Worm (Caenorhabditis elegans) whole organism, L4 larva: ENCODE measurements around the gene taf-2.

ENCODE experiments used
- F44E2.7 ChIP-seq: fragments of 200-800 bp; sonication (Bioruptor generic); IDR thresholded peaks from 2 replicates; pipeline ENCODE4 v2.1.2; 2022; ENCODE audit warnings: missing genetic modification characterization, missing compliant biosample characterization
- F49E8.2 ChIP-seq: sonication (generic microtip); optimal IDR thresholded peaks from 2 replicates; lab custom pipeline; 2016; ENCODE audit warnings: missing compliant biosample characterization, mild to moderate bottlenecking, missing genetic modification characterization, borderline replicate concordance
- T20F7.1 ChIP-seq: fragments of 200-800 bp; sonication (Bioruptor generic); optimal IDR thresholded peaks from 2 replicates; lab custom pipeline; 2018; ENCODE audit warnings: mild to moderate bottlenecking, missing genetic modification characterization, missing compliant biosample characterization
- Y105C5A.15 ChIP-seq: fragments of 200-800 bp; sonication (Bioruptor generic); IDR thresholded peaks from 2 replicates; pipeline ENCODE4 v1.3.6; 2022; ENCODE audit warnings: missing genetic modification characterization, missing compliant biosample characterization
- Y5F2A.4 ChIP-seq: fragments of 200-800 bp; sonication (Bioruptor generic); optimal IDR thresholded peaks from 2 replicates; lab custom pipeline; 2018; ENCODE audit warnings: mild to moderate bottlenecking, missing genetic modification characterization, missing compliant biosample characterization
- Y75B8A.6 ChIP-seq: fragments of 200-800 bp; sonication (Bioruptor generic); IDR thresholded peaks from 2 replicates; pipeline ENCODE4 v1.3.6; 2022; ENCODE audit warnings: missing genetic modification reagents, missing genetic modification characterization, missing compliant biosample characterization
- aha-1 ChIP-seq: fragments of 150-350 bp; peaks from one replicate; lab custom pipeline; 2014; ENCODE audit warnings: missing biosample characterization, missing genetic modification characterization
- aly-2 ChIP-seq: sonication (generic microtip); optimal IDR thresholded peaks from 2 replicates; lab custom pipeline; 2018; ENCODE audit warnings: missing biosample characterization, missing genetic modification characterization
- ama-1 ChIP-seq: fragments of 150-350 bp; optimal IDR thresholded peaks from 2 replicates; lab custom pipeline; 2014; ENCODE audit warnings: inconsistent platforms, mixed read lengths
- arid-1 ChIP-seq: fragments of 200-800 bp; sonication (Bioruptor generic); conservative IDR thresholded peaks from 2 replicates; pipeline ENCODE4 v1.3.6; 2022; ENCODE audit warnings: missing genetic modification reagents, missing genetic modification characterization, missing compliant biosample characterization
- attf-4 ChIP-seq: sonication (generic microtip); optimal IDR thresholded peaks from 3 replicates; lab custom pipeline; 2017; ENCODE audit warnings: missing biosample characterization, missing genetic modification characterization
- ceh-20 ChIP-seq: fragments of 200-800 bp; sonication (Bioruptor generic); IDR thresholded peaks from 2 replicates; pipeline ENCODE4 v1.3.6; 2022; ENCODE audit warnings: missing genetic modification reagents, missing genetic modification characterization, missing compliant biosample characterization
- ceh-28 ChIP-seq: fragments of 150-350 bp; optimal IDR thresholded peaks from 2 replicates; lab custom pipeline; 2014; ENCODE audit warnings: missing biosample characterization, missing genetic modification reagents, missing genetic modification characterization
- ceh-32 ChIP-seq: sonication (generic microtip); optimal IDR thresholded peaks from 2 replicates; lab custom pipeline; 2016; ENCODE audit warnings: mild to moderate bottlenecking, missing genetic modification characterization, missing compliant biosample characterization; ENCODE audit not compliant: poor library complexity
- cey-2 ChIP-seq: sonication (generic microtip); optimal IDR thresholded peaks from 3 replicates; lab custom pipeline; 2017; ENCODE audit warnings: missing genetic modification characterization, mild to moderate bottlenecking, missing compliant biosample characterization, antibody characterized with exemption, borderline replicate concordance; ENCODE audit not compliant: insufficient read depth
- dmd-8 ChIP-seq: fragments of 200-800 bp; sonication (Bioruptor generic); IDR thresholded peaks from 2 replicates; pipeline ENCODE4 v1.3.6; 2022; ENCODE audit warnings: missing genetic modification characterization, missing compliant biosample characterization
- dve-1 ChIP-seq: sonication (generic microtip); optimal IDR thresholded peaks from 2 replicates; lab custom pipeline; 2017; ENCODE audit warnings: antibody characterized with exemption, mild to moderate bottlenecking, missing genetic modification characterization, missing compliant biosample characterization; ENCODE audit not compliant: insufficient read depth
- egl-43 ChIP-seq: fragments of 200-800 bp; sonication (Bioruptor generic); IDR thresholded peaks from 2 replicates; pipeline ENCODE4 v1.3.6; 2022; ENCODE audit warnings: missing genetic modification reagents, missing genetic modification characterization, missing compliant biosample characterization
- fos-1 ChIP-seq: fragments of 150-350 bp; optimal IDR thresholded peaks from 2 replicates; lab custom pipeline; 2014; ENCODE audit warnings: missing biosample characterization, missing genetic modification characterization
- gei-8 ChIP-seq: fragments of 200-800 bp; sonication (Bioruptor generic); optimal IDR thresholded peaks from 2 replicates; lab custom pipeline; 2018; ENCODE audit warnings: mild to moderate bottlenecking, missing genetic modification characterization, missing compliant biosample characterization
- hlh-30 ChIP-seq: sonication (generic microtip); optimal IDR thresholded peaks from 2 replicates; lab custom pipeline; 2017; ENCODE audit warnings: antibody characterized with exemption, mild to moderate bottlenecking, missing genetic modification characterization, missing compliant biosample characterization; ENCODE audit not compliant: insufficient read depth
- jun-1 ChIP-seq: fragments of 150-350 bp; optimal IDR thresholded peaks from 2 replicates; lab custom pipeline; 2014; ENCODE audit warnings: missing biosample characterization, missing genetic modification reagents, missing genetic modification characterization
- lim-7 ChIP-seq: fragments of 200-800 bp; sonication (Bioruptor generic); IDR thresholded peaks from 2 replicates; pipeline ENCODE4 v1.3.6; 2022; ENCODE audit warnings: missing genetic modification characterization, missing compliant biosample characterization
- lin-1 ChIP-seq: fragments of 200-800 bp; sonication (Bioruptor generic); IDR thresholded peaks from 2 replicates; pipeline ENCODE4 v1.3.6; 2022; ENCODE audit warnings: missing genetic modification reagents, missing genetic modification characterization, missing compliant biosample characterization
- lin-13 ChIP-seq: fragments of 150-350 bp; optimal IDR thresholded peaks from 2 replicates; lab custom pipeline; 2014; ENCODE audit warnings: missing biosample characterization, missing genetic modification reagents, missing genetic modification characterization
- lin-39 ChIP-seq: fragments of 150-350 bp; optimal IDR thresholded peaks from 2 replicates; lab custom pipeline; 2014; ENCODE audit warnings: missing biosample characterization, missing genetic modification reagents, missing genetic modification characterization
- lir-3 ChIP-seq: sonication (generic microtip); optimal IDR thresholded peaks from 2 replicates; lab custom pipeline; 2016; ENCODE audit warnings: mild to moderate bottlenecking, missing genetic modification characterization, missing compliant biosample characterization
- lsy-2 ChIP-seq, 2 experiments: fragments of 150-350 bp in 1 of 2; sonication (generic microtip) in 1 of 2; optimal IDR thresholded peaks; 2 replicates each; lab custom pipeline; 2014 to 2017; ENCODE audit warnings: missing biosample characterization in 2 of 2, missing genetic modification characterization in 2 of 2
- madf-5 ChIP-seq, 2 experiments: fragments of 200-800 bp; sonication (Bioruptor generic); IDR thresholded peaks; 2 replicates each; pipeline ENCODE4 v1.3.6; 2022; ENCODE audit warnings: missing compliant biosample characterization in 2 of 2, missing genetic modification characterization in 2 of 2
- madf-9 ChIP-seq: fragments of 200-800 bp; sonication (Bioruptor generic); conservative IDR thresholded peaks from 2 replicates; pipeline ENCODE4 v1.3.6; 2022; ENCODE audit warnings: missing genetic modification reagents, missing genetic modification characterization, missing compliant biosample characterization
- mdl-1 ChIP-seq, 2 experiments: fragments of 150-350 bp in 1 of 2; sonication (generic microtip) in 1 of 2; optimal IDR thresholded peaks; 2 replicates each; lab custom pipeline; 2014 to 2017; ENCODE audit warnings: missing biosample characterization in 2 of 2, missing genetic modification characterization in 2 of 2
- mdt-29 ChIP-seq: fragments of 200-800 bp; sonication (Bioruptor generic); IDR thresholded peaks from 2 replicates; pipeline ENCODE4 v1.3.6; 2022; ENCODE audit warnings: missing genetic modification reagents, missing genetic modification characterization, missing compliant biosample characterization
- mep-1 ChIP-seq: fragments of 150-350 bp; sonication (generic microtip); optimal IDR thresholded peaks from 3 replicates; lab custom pipeline; 2014; ENCODE audit warnings: missing biosample characterization, missing genetic modification characterization
- mes-2 ChIP-seq: sonication (generic microtip); optimal IDR thresholded peaks from 2 replicates; lab custom pipeline; 2016; ENCODE audit warnings: missing genotype, mild to moderate bottlenecking, missing genetic modification characterization, missing compliant biosample characterization; ENCODE audit not compliant: poor library complexity, severe bottlenecking
- nhr-237 ChIP-seq: sonication (generic microtip); optimal IDR thresholded peaks from 2 replicates; lab custom pipeline; 2017; ENCODE audit warnings: missing biosample characterization, missing genetic modification characterization
- nhr-48 ChIP-seq: sonication (generic microtip); optimal IDR thresholded peaks from 2 replicates; lab custom pipeline; 2016; ENCODE audit warnings: mild to moderate bottlenecking, missing genetic modification characterization, missing compliant biosample characterization
- pqm-1 ChIP-seq: sonication (generic microtip); optimal IDR thresholded peaks from 2 replicates; lab custom pipeline; 2017; ENCODE audit warnings: missing biosample characterization, missing genetic modification characterization
- sdz-12 ChIP-seq: fragments of 200-800 bp; sonication (Bioruptor generic); optimal IDR thresholded peaks from 2 replicates; lab custom pipeline; 2018; ENCODE audit warnings: mild to moderate bottlenecking, missing genetic modification characterization, missing compliant biosample characterization
- set-16 ChIP-seq: fragments of 200-800 bp; sonication (Bioruptor generic); IDR thresholded peaks from 2 replicates; pipeline ENCODE4 v1.3.6; 2022; ENCODE audit warnings: missing genetic modification reagents, missing genetic modification characterization, missing compliant biosample characterization
- skn-1 ChIP-seq: fragments of 150-350 bp; optimal IDR thresholded peaks from 2 replicates; lab custom pipeline; 2014; ENCODE audit warnings: missing biosample characterization, missing genetic modification characterization
- snpc-4 ChIP-seq: fragments of 150-350 bp; optimal IDR thresholded peaks from 2 replicates; lab custom pipeline; 2014; ENCODE audit warnings: missing biosample characterization, missing genetic modification characterization
- spr-3 ChIP-seq: fragments of 200-800 bp; sonication (Bioruptor generic); optimal IDR thresholded peaks from 2 replicates; lab custom pipeline; 2018; ENCODE audit warnings: mild to moderate bottlenecking, missing genetic modification characterization, missing compliant biosample characterization
- tag-97 ChIP-seq: fragments of 200-800 bp; sonication (Bioruptor generic); IDR thresholded peaks from 2 replicates; pipeline ENCODE4 v1.3.6; 2022; ENCODE audit warnings: missing genetic modification characterization, missing compliant biosample characterization
- tra-1 ChIP-seq: fragments of 200-800 bp; sonication (Bioruptor generic); IDR thresholded peaks from 2 replicates; pipeline ENCODE4 v1.3.6; 2022; ENCODE audit warnings: missing genetic modification reagents, missing genetic modification characterization, missing compliant biosample characterization
- unc-130 ChIP-seq: sonication (generic microtip); optimal IDR thresholded peaks from 2 replicates; lab custom pipeline; 2016; ENCODE audit warnings: missing genetic modification reagents, missing genetic modification characterization, missing compliant biosample characterization
- unc-39 ChIP-seq: sonication (generic microtip); optimal IDR thresholded peaks from 2 replicates; lab custom pipeline; 2017; ENCODE audit warnings: missing biosample characterization, missing genetic modification characterization
- unc-62 ChIP-seq, 3 experiments: fragments of 150-350 bp in 1 of 3; sonication (generic microtip); optimal IDR thresholded peaks in 2 of 3; peaks in 1 of 3; 1 replicate in 1 of 3; 2 replicates in 2 of 3; lab custom pipeline; 2014 to 2017; ENCODE audit warnings: missing biosample characterization in 3 of 3, missing genetic modification characterization in 3 of 3, missing genetic modification reagents in 3 of 3, missing genotype in 1 of 3
- zfp-3 ChIP-seq: fragments of 200-800 bp; sonication (Bioruptor generic); conservative IDR thresholded peaks from 2 replicates; pipeline ENCODE4 v1.3.6; 2022; ENCODE audit warnings: missing genetic modification reagents, missing genetic modification characterization, missing compliant biosample characterization
- zip-2 ChIP-seq: fragments of 150-350 bp; optimal IDR thresholded peaks from 2 replicates; lab custom pipeline; 2014; ENCODE audit warnings: missing biosample characterization, missing genetic modification characterization

The taf-2 gene

ce11 chrIV:3551777-3552462, 41.5 kb downstream of the taf-2 start (continued):
- TF ChIP-seq mdl-1 (tag; optimal IDR thresholded peaks at IDR 0.05; lab: Kevin White, UChicago): peak in 1 of 2 experiments; percentile 11
- TF ChIP-seq lin-39 (tag; lab: Kevin White, UChicago): no peak
- peak; percentile 23 for TF ChIP-seq sdz-12 (GFP tag; lab: Kevin White, UChicago)
- peak; percentile 22 for TF ChIP-seq lir-3 (tag; lab: Kevin White, UChicago)
- TF ChIP-seq fos-1 (tag; lab: Kevin White, UChicago): no peak
- no peak for TF ChIP-seq ama-1
- TF ChIP-seq madf-5 (GFP tag; IDR thresholded peaks at IDR 0.05; lab: Robert Waterston, UW): peak; percentile 58 to 82; a peak in 2 of 4 replicates
- TF ChIP-seq arid-1 (GFP tag; lab: Robert Waterston, UW): peak; percentile 68
- TF ChIP-seq nhr-237: no peak
- no peak for TF ChIP-seq cey-2 (tag; lab: Kevin White, UChicago)
- no peak for TF ChIP-seq aly-2 (tag; lab: Kevin White, UChicago)
- peak; percentile 45 for TF ChIP-seq nhr-48 (tag; lab: Kevin White, UChicago)
- 0 out of 2 replicates have a peak, but pooled peaks have one; percentile 48 for TF ChIP-seq zfp-3 (GFP tag; lab: Robert Waterston, UW)
- TF ChIP-seq tag-97 (GFP tag; lab: Robert Waterston, UW): no peak
- peak; percentile 30; the same call in 1 of the 2 replicates for TF ChIP-seq lin-1 (GFP tag; lab: Robert Waterston, UW)
- TF ChIP-seq spr-3 (GFP tag; lab: Kevin White, UChicago): peak; percentile 36
- peak; percentile 24 for TF ChIP-seq zip-2 (tag; lab: Kevin White, UChicago)
- peak; percentile 78 for TF ChIP-seq madf-9 (GFP tag; lab: Robert Waterston, UW)
- peak; percentile 26 for TF ChIP-seq unc-130 (GFP tag; lab: Kevin White, UChicago)
- TF ChIP-seq lsy-2 (tag; optimal IDR thresholded peaks at IDR 0.05; lab: Kevin White, UChicago): no peak
- TF ChIP-seq snpc-4 (tag; lab: Kevin White, UChicago): no peak
- peak in 1 of 2 experiments; percentile 87 for TF ChIP-seq unc-62 (GFP tag; optimal IDR thresholded peaks at IDR 0.05 in 1 of 2; lab: Kevin White, UChicago)
- no peak for TF ChIP-seq unc-62 (tag; optimal IDR thresholded peaks at IDR 0.05; lab: Kevin White, UChicago)
- TF ChIP-seq dve-1 (tag; lab: Kevin White, UChicago): no peak
- peak; percentile 84 for TF ChIP-seq dmd-8
- no peak for TF ChIP-seq T20F7.1 (GFP tag; lab: Kevin White, UChicago)
- TF ChIP-seq Y5F2A.4 (GFP tag; lab: Kevin White, UChicago): peak; percentile 30
- peak; percentile 64 for TF ChIP-seq set-16 (GFP tag; lab: Robert Waterston, UW)
- no peak; the same call in 1 of the 2 replicates for TF ChIP-seq mdt-29 (GFP tag; lab: Robert Waterston, UW)
- peak; percentile 58 for TF ChIP-seq hlh-30 (tag; lab: Kevin White, UChicago)
- peak; percentile 90 for TF ChIP-seq lim-7 (GFP tag; lab: Robert Waterston, UW)
- peak; percentile 70 for TF ChIP-seq aha-1 (tag; lab: Kevin White, UChicago)
- no peak for TF ChIP-seq unc-39 (tag; lab: Kevin White, UChicago)
- TF ChIP-seq jun-1 (tag; lab: Kevin White, UChicago): no peak
- TF ChIP-seq F44E2.7 (GFP tag; lab: Robert Waterston, UW): 0 out of 2 replicates have a peak, but pooled peaks have one; percentile 7
- no peak for TF ChIP-seq ceh-32 (tag; lab: Kevin White, UChicago)
- peak; percentile 93 for TF ChIP-seq egl-43 (GFP tag; lab: Robert Waterston, UW)
- 0 out of 2 replicates have a peak, but pooled peaks have one; percentile 23 for TF ChIP-seq Y75B8A.6 (GFP tag; lab: Robert Waterston, UW)
- no peak for TF ChIP-seq pqm-1
- TF ChIP-seq mep-1 (tag; lab: Kevin White, UChicago): no peak
- TF ChIP-seq ceh-20 (GFP tag; lab: Robert Waterston, UW): 0 out of 2 replicates have a peak, but pooled peaks have one; percentile 41
- TF ChIP-seq skn-1: no peak
- peak; percentile 83 for TF ChIP-seq mes-2 (tag; lab: Kevin White, UChicago)
- peak; percentile 55 for TF ChIP-seq tra-1 (GFP tag; lab: Robert Waterston, UW)
- no peak for TF ChIP-seq ceh-28
- TF ChIP-seq attf-4: no peak
- peak; percentile 59 for TF ChIP-seq lin-13 (GFP tag; lab: Kevin White, UChicago)
- peak; percentile 59; the same call in 1 of the 2 replicates for TF ChIP-seq Y105C5A.15 (GFP tag; lab: Robert Waterston, UW)
- TF ChIP-seq gei-8: no peak
- peak; percentile 17 for TF ChIP-seq F49E8.2 (tag; lab: Kevin White, UChicago)
